Worm (Caenorhabditis elegans) whole organism, young adult: ENCODE measurements around the gene F53C11.9.

ENCODE experiments used
- B0336.3 ChIP-seq: fragments of 200-800 bp; sonication (Bioruptor generic); IDR thresholded peaks from 2 replicates; pipeline ENCODE4 v1.3.6; 2022; ENCODE audit warnings: missing genetic modification characterization, missing compliant biosample characterization
- C17E4.6 ChIP-seq: fragments of 200-800 bp; sonication (Bioruptor generic); IDR thresholded peaks from 2 replicates; pipeline ENCODE4 v1.3.6; 2022; ENCODE audit warnings: missing genetic modification reagents, missing genetic modification characterization, missing compliant biosample characterization
- F22D6.2 ChIP-seq: sonication (generic microtip); optimal IDR thresholded peaks from 2 replicates; lab custom pipeline; 2016; ENCODE audit warnings: mild to moderate bottlenecking, missing genetic modification characterization, missing compliant biosample characterization
- F39B2.1 ChIP-seq: fragments of 200-800 bp; sonication (Bioruptor generic); IDR thresholded peaks from 2 replicates; pipeline ENCODE4 v1.3.6; 2022; ENCODE audit warnings: missing genetic modification reagents, missing genetic modification characterization, missing compliant biosample characterization
- F49E8.2 ChIP-seq: sonication (generic microtip); optimal IDR thresholded peaks from 3 replicates; lab custom pipeline; 2017; ENCODE audit warnings: missing genetic modification characterization, mild to moderate bottlenecking, missing compliant biosample characterization, antibody characterized with exemption, moderate library complexity; ENCODE audit not compliant: insufficient read depth
- F52B5.7 ChIP-seq: sonication (generic microtip); optimal IDR thresholded peaks from 2 replicates; lab custom pipeline; 2016; ENCODE audit warnings: mild to moderate bottlenecking, missing genetic modification characterization, missing compliant biosample characterization
- F57A8.1 ChIP-seq: fragments of 200-800 bp; sonication (Bioruptor generic); optimal IDR thresholded peaks from 2 replicates; lab custom pipeline; 2018; ENCODE audit warnings: mild to moderate bottlenecking, missing genetic modification characterization, moderate library complexity, missing compliant biosample characterization
- F57C9.4 ChIP-seq: sonication (generic microtip); optimal IDR thresholded peaks from 2 replicates; lab custom pipeline; 2017; ENCODE audit warnings: mild to moderate bottlenecking, missing genetic modification characterization, missing compliant biosample characterization
- K12H6.12 ChIP-seq: fragments of 200-800 bp; sonication (Bioruptor generic); optimal IDR thresholded peaks from 2 replicates; lab custom pipeline; 2018; ENCODE audit warnings: mild to moderate bottlenecking, missing genetic modification characterization, missing compliant biosample characterization
- ZK185.1 ChIP-seq: sonication (generic microtip); optimal IDR thresholded peaks from 2 replicates; lab custom pipeline; 2016; ENCODE audit warnings: mild to moderate bottlenecking, missing genetic modification characterization, missing compliant biosample characterization; ENCODE audit not compliant: poor library complexity, severe bottlenecking
- attf-5 ChIP-seq: fragments of 200-800 bp; sonication (Bioruptor generic); optimal IDR thresholded peaks from 2 replicates; lab custom pipeline; 2018; ENCODE audit warnings: mild to moderate bottlenecking, missing genetic modification characterization, missing compliant biosample characterization
- attf-6 ChIP-seq: fragments of 200-800 bp; sonication (Bioruptor generic); IDR thresholded peaks from 2 replicates; pipeline ENCODE4 v1.3.6; 2022; ENCODE audit warnings: missing genetic modification reagents, missing genetic modification characterization, missing compliant biosample characterization
- bed-1 ChIP-seq: fragments of 200-800 bp; sonication (Bioruptor generic); IDR thresholded peaks from 2 replicates; pipeline ENCODE4 v1.3.6; 2022; ENCODE audit warnings: missing genetic modification reagents, missing genetic modification characterization, missing compliant biosample characterization
- bed-2 ChIP-seq: fragments of 200-800 bp; sonication (Bioruptor generic); IDR thresholded peaks from 2 replicates; pipeline ENCODE4 v1.3.6; 2022; ENCODE audit warnings: missing genetic modification reagents, missing genetic modification characterization, missing compliant biosample characterization
- ccch-3 ChIP-seq: fragments of 200-800 bp; sonication (Bioruptor generic); optimal IDR thresholded peaks from 2 replicates; lab custom pipeline; 2018; ENCODE audit warnings: mild to moderate bottlenecking, missing genetic modification characterization, missing compliant biosample characterization
- cebp-1 ChIP-seq, 2 experiments: fragments of 200-800 bp in 1 of 2; sonication (Bioruptor generic) in 1 of 2; sonication (generic microtip) in 1 of 2; IDR thresholded peaks in 1 of 2; optimal IDR thresholded peaks in 1 of 2; 2 replicates each; pipeline versions ENCODE4 v1.3.6 to Lab custom; 2017 to 2022; ENCODE audit warnings: missing compliant biosample characterization in 2 of 2, missing genetic modification characterization in 2 of 2, mild to moderate bottlenecking in 1 of 2, missing genetic modification reagents in 1 of 2, moderate library complexity in 1 of 2
- die-1 ChIP-seq: sonication (generic microtip); optimal IDR thresholded peaks from 2 replicates; lab custom pipeline; 2016; ENCODE audit warnings: missing genotype, mild to moderate bottlenecking, missing genetic modification characterization, missing compliant biosample characterization
- efl-1 ChIP-seq: fragments of 150-350 bp; optimal IDR thresholded peaks from 2 replicates; lab custom pipeline; 2014; ENCODE audit warnings: missing biosample characterization, missing genetic modification reagents, missing genetic modification characterization
- egl-18 ChIP-seq: fragments of 200-800 bp; sonication (Bioruptor generic); IDR thresholded peaks from 2 replicates; pipeline ENCODE4 v1.3.6; 2022; ENCODE audit warnings: missing genetic modification reagents, missing genetic modification characterization, missing compliant biosample characterization
- egrh-3 ChIP-seq: fragments of 200-800 bp; sonication (Bioruptor generic); IDR thresholded peaks from 2 replicates; pipeline ENCODE4 v1.3.6; 2022; ENCODE audit warnings: missing genetic modification reagents, missing genetic modification characterization, missing compliant biosample characterization
- ekl-4 ChIP-seq: fragments of 200-800 bp; sonication (Bioruptor generic); IDR thresholded peaks from 2 replicates; pipeline ENCODE4 v1.3.6; 2022; ENCODE audit warnings: missing genetic modification reagents, missing genetic modification characterization, missing compliant biosample characterization
- lag-1 ChIP-seq: fragments of 200-800 bp; sonication (Bioruptor generic); IDR thresholded peaks from 2 replicates; pipeline ENCODE4 v1.3.6; 2022; ENCODE audit warnings: missing genetic modification reagents, missing genetic modification characterization, missing compliant biosample characterization
- let-607 ChIP-seq, 2 experiments: fragments of 200-800 bp in 1 of 2; sonication (Bioruptor generic) in 1 of 2; sonication (generic microtip) in 1 of 2; optimal IDR thresholded peaks; 2 replicates each; lab custom pipeline; 2016 to 2018; ENCODE audit warnings: mild to moderate bottlenecking in 2 of 2, missing compliant biosample characterization in 2 of 2, missing genetic modification characterization in 2 of 2, moderate library complexity in 2 of 2, missing genotype in 1 of 2
- lin-26 ChIP-seq: fragments of 200-800 bp; sonication (Bioruptor generic); IDR thresholded peaks from 2 replicates; pipeline ENCODE4 v1.3.6; 2022; ENCODE audit warnings: missing genetic modification reagents, missing genetic modification characterization, missing compliant biosample characterization
- lin-35 ChIP-seq, 3 experiments: fragments of 150-350 bp in 2 of 3; sonication (generic microtip) in 1 of 3; optimal IDR thresholded peaks; 2 replicates each; lab custom pipeline; 2014 to 2018; ENCODE audit warnings: missing biosample characterization in 3 of 3, missing genetic modification characterization in 3 of 3, missing genetic modification reagents in 3 of 3
- lin-40 ChIP-seq: sonication (generic microtip); optimal IDR thresholded peaks from 2 replicates; lab custom pipeline; 2016; ENCODE audit warnings: missing genetic modification characterization, mild to moderate bottlenecking, missing compliant biosample characterization, missing genotype, missing genetic modification reagents
- madf-8 ChIP-seq: fragments of 200-800 bp; sonication (Bioruptor generic); conservative IDR thresholded peaks from 2 replicates; pipeline ENCODE4 v1.3.6; 2022; ENCODE audit warnings: missing genetic modification reagents, missing genetic modification characterization, missing compliant biosample characterization
- mcd-1 ChIP-seq: fragments of 200-800 bp; sonication (Bioruptor generic); IDR thresholded peaks from 2 replicates; pipeline ENCODE4 v1.3.6; 2022; ENCODE audit warnings: missing genetic modification reagents, missing genetic modification characterization, missing compliant biosample characterization
- mxl-1 ChIP-seq: sonication (generic microtip); optimal IDR thresholded peaks from 2 replicates; lab custom pipeline; 2016; ENCODE audit warnings: missing genetic modification characterization, missing compliant biosample characterization
- nhr-120 ChIP-seq: fragments of 200-800 bp; sonication (Bioruptor generic); IDR thresholded peaks from 2 replicates; pipeline ENCODE4 v1.3.6; 2022; ENCODE audit warnings: missing genetic modification characterization, missing compliant biosample characterization
- pbrm-1 ChIP-seq: fragments of 200-800 bp; sonication (Bioruptor generic); IDR thresholded peaks from 2 replicates; pipeline ENCODE4 v1.3.6; 2022; ENCODE audit warnings: missing genetic modification reagents, missing genetic modification characterization, missing compliant biosample characterization
- rcor-1 ChIP-seq: fragments of 200-800 bp; sonication (Bioruptor generic); IDR thresholded peaks from 2 replicates; pipeline ENCODE4 v1.3.6; 2022; ENCODE audit warnings: missing genetic modification reagents, missing genetic modification characterization, missing compliant biosample characterization
- repo-1 ChIP-seq: sonication (generic microtip); optimal IDR thresholded peaks from 2 replicates; lab custom pipeline; 2017; ENCODE audit warnings: mild to moderate bottlenecking, missing genetic modification characterization, missing compliant biosample characterization
- sdz-38 ChIP-seq: sonication (generic microtip); optimal IDR thresholded peaks from 2 replicates; lab custom pipeline; 2016; ENCODE audit warnings: missing genotype, missing genetic modification characterization, missing compliant biosample characterization
- sea-2 ChIP-seq: fragments of 200-800 bp; sonication (Bioruptor generic); IDR thresholded peaks from 2 replicates; pipeline ENCODE4 v1.3.6; 2022; ENCODE audit warnings: missing genetic modification characterization, missing compliant biosample characterization
- snpc-4 ChIP-seq, 5 experiments: fragments of 150-350 bp in 1 of 5; sonication (generic microtip) in 4 of 5; optimal IDR thresholded peaks; 2 replicates each; lab custom pipeline; 2014 to 2018; ENCODE audit warnings: missing genetic modification characterization in 5 of 5, missing biosample characterization in 3 of 5, antibody characterized with exemption in 2 of 5, mild to moderate bottlenecking in 2 of 5, missing compliant biosample characterization in 2 of 5, missing genotype in 2 of 5, moderate library complexity in 2 of 5, missing genetic modification reagents in 1 of 5
- sptf-2 ChIP-seq: fragments of 200-800 bp; sonication (Bioruptor generic); optimal IDR thresholded peaks from 2 replicates; lab custom pipeline; 2018; ENCODE audit warnings: mild to moderate bottlenecking, missing genetic modification characterization, missing compliant biosample characterization
- tbx-9 ChIP-seq: sonication (generic microtip); optimal IDR thresholded peaks from 2 replicates; lab custom pipeline; 2016; ENCODE audit warnings: borderline replicate concordance, missing genetic modification characterization, inconsistent platforms, missing compliant biosample characterization
- zfh-2 ChIP-seq: fragments of 200-800 bp; sonication (Bioruptor generic); conservative IDR thresholded peaks from 2 replicates; pipeline ENCODE4 v1.3.6; 2022; ENCODE audit warnings: missing genetic modification reagents, missing genetic modification characterization, missing compliant biosample characterization
- zim-3 ChIP-seq: sonication (generic microtip); optimal IDR thresholded peaks from 2 replicates; lab custom pipeline; 2017; ENCODE audit warnings: mild to moderate bottlenecking, missing genetic modification characterization, moderate library complexity, missing compliant biosample characterization
- ztf-22 ChIP-seq: fragments of 200-800 bp; sonication (Bioruptor generic); optimal IDR thresholded peaks from 2 replicates; lab custom pipeline; 2018; ENCODE audit warnings: mild to moderate bottlenecking, missing genetic modification characterization, moderate library complexity, missing compliant biosample characterization
- ztf-25 ChIP-seq: fragments of 200-800 bp; sonication (Bioruptor generic); IDR thresholded peaks from 2 replicates; pipeline ENCODE4 v1.3.6; 2022; ENCODE audit warnings: missing genetic modification reagents, missing genetic modification characterization, missing compliant biosample characterization
- ztf-3 ChIP-seq: fragments of 200-800 bp; sonication (Bioruptor generic); optimal IDR thresholded peaks from 2 replicates; lab custom pipeline; 2018; ENCODE audit warnings: mild to moderate bottlenecking, missing genetic modification characterization, missing compliant biosample characterization

F53C11.9 gene

ce11 chrV:13799190-13799589 is 21.4 kb downstream of the F53C11.9 start:
- TF ChIP-seq die-1 (tag; lab: Kevin White, UChicago): no peak
- no peak for TF ChIP-seq zim-3 (tag; lab: Kevin White, UChicago)

- TF ChIP-seq pbrm-1 (no peak), snpc-4 (GFP tag; optimal IDR thresholded peaks at IDR 0.05; lab: Kevin White, UChicago) (no peak), snpc-4 (tag; optimal IDR thresholded peaks at IDR 0.05; lab: Kevin White, UChicago) (no peak), efl-1 (GFP tag; lab: Kevin White, UChicago) (no peak), zfh-2 (GFP tag; lab: Robert Waterston, UW) (peak; percentile 83), egrh-3 (peak; percentile 46; the same call in 1 of the 2 replicates), B0336.3 (no peak), ccch-3 (GFP tag; lab: Kevin White, UChicago) (no peak), rcor-1 (GFP tag; lab: Robert Waterston, UW) (no peak), mxl-1 (tag; lab: Kevin White, UChicago) (no peak), let-607 (tag; optimal IDR thresholded peaks at IDR 0.05; lab: Kevin White, UChicago) (no peak), F22D6.2 (tag; lab: Kevin White, UChicago) (no peak), attf-5 (GFP tag; lab: Kevin White, UChicago) (peak; percentile 11), cebp-1 (GFP tag; IDR thresholded peaks at IDR 0.05; lab: Robert Waterston, UW) (peak; percentile 84), cebp-1 (tag; optimal IDR thresholded peaks at IDR 0.05; lab: Kevin White, UChicago) (peak; percentile 91), nhr-120 (GFP tag; lab: Robert Waterston, UW) (no peak)
These were observed 26.1 kb downstream of the F53C11.9 start, which contains the start of gene swan-2 for ce11 chrV:13803902-13804301. Gene swan-2 (minus strand): TSS chrV:13804281.

ce11 chrV:13807232-13807631 is 29.4 kb downstream of the F53C11.9 start, which contains the start of gene swan-1:
Gene swan-1 (minus strand): TSS chrV:13807237.
- TF ChIP-seq lin-26 (GFP tag; lab: Robert Waterston, UW): no peak
- no peak for TF ChIP-seq lin-35 (GFP tag; optimal IDR thresholded peaks at IDR 0.05; lab: Kevin White, UChicago)
- TF ChIP-seq ekl-4 (GFP tag; lab: Robert Waterston, UW): 0 out of 2 replicates have a peak, but pooled peaks have one; percentile 29

ce11 chrV:13808462-13808867 is 30.6 kb downstream of the F53C11.9 start:
- TF ChIP-seq C17E4.6 (GFP tag; lab: Robert Waterston, UW): no peak
- no peak for TF ChIP-seq sea-2 (GFP tag; lab: Robert Waterston, UW)
- no peak for TF ChIP-seq F57A8.1 (GFP tag; lab: Kevin White, UChicago)
- no peak for TF ChIP-seq ztf-25 (GFP tag; lab: Robert Waterston, UW)
- no peak for TF ChIP-seq bed-2 (GFP tag; lab: Robert Waterston, UW)
- TF ChIP-seq sdz-38: no peak
- TF ChIP-seq F39B2.1 (GFP tag; lab: Robert Waterston, UW): no peak
- no peak; the same call in 1 of the 2 replicates for TF ChIP-seq mcd-1
- no peak for TF ChIP-seq F52B5.7 (tag; lab: Kevin White, UChicago)
- TF ChIP-seq ztf-22: no peak
- no peak for TF ChIP-seq F57C9.4 (tag; lab: Kevin White, UChicago)
- no peak for TF ChIP-seq ztf-3 (GFP tag; lab: Kevin White, UChicago)
- no peak for TF ChIP-seq F49E8.2 (tag; lab: Kevin White, UChicago)
- no peak for TF ChIP-seq ZK185.1 (tag; lab: Kevin White, UChicago)
- TF ChIP-seq madf-8 (GFP tag; lab: Robert Waterston, UW): no peak
- no peak for TF ChIP-seq lin-26 (GFP tag; lab: Robert Waterston, UW)
- no peak for TF ChIP-seq lag-1 (GFP tag; lab: Robert Waterston, UW)
- TF ChIP-seq repo-1: no peak
- TF ChIP-seq tbx-9 (tag; lab: Kevin White, UChicago): no peak
- TF ChIP-seq mxl-1 (tag; lab: Kevin White, UChicago): no peak
- no peak for TF ChIP-seq attf-6 (GFP tag; lab: Robert Waterston, UW)
- no peak for TF ChIP-seq sptf-2
- peak; percentile 78 for TF ChIP-seq K12H6.12 (tag; lab: Kevin White, UChicago)
- no peak for TF ChIP-seq egl-18 (GFP tag; lab: Robert Waterston, UW)
- TF ChIP-seq lin-40 (tag; lab: Kevin White, UChicago): no peak
- TF ChIP-seq bed-1 (GFP tag; lab: Robert Waterston, UW): no peak
